Fruit fly (Drosophila melanogaster): Measurements from ENCODE around the gene Cht11.

The Cht11 gene

dm6 chrX:6849178-6849956, at the start of gene Cht11, which contains the start of gene CG4558:
TSS of gene Cht11 (minus strand) at chrX:6849517.
TSS of gene CG4558 (plus strand) at chrX:6849770.
- TF ChIP-seq CTCF (optimal IDR thresholded peaks at IDR 0.05) (no peak), CG8478 (optimal IDR thresholded peaks at IDR 0.05) (no peak)

- TF ChIP-seq CG8478 (optimal IDR thresholded peaks at IDR 0.05) (no peak), CTCF (optimal IDR thresholded peaks at IDR 0.05) (no peak)
Observed at dm6 chrX:6898147-6898546, 48.8 kb upstream of the Cht11 start.

dm6 chrX:6876343-6876742, 27.0 kb upstream of the Cht11 start:
- TF ChIP-seq CG8478 (optimal IDR thresholded peaks at IDR 0.05) (no peak), CTCF (optimal IDR thresholded peaks at IDR 0.05) (no peak)

dm6 chrX:6875773-6876172, 26.5 kb upstream of the Cht11 start:
- TF ChIP-seq CTCF (optimal IDR thresholded peaks at IDR 0.05), result no peak
- no peak for TF ChIP-seq CG8478 (optimal IDR thresholded peaks at IDR 0.05)

- TF ChIP-seq CTCF (optimal IDR thresholded peaks at IDR 0.05), result no peak
- no peak for TF ChIP-seq CG8478 (optimal IDR thresholded peaks at IDR 0.05)
Observed at dm6 chrX:6874918-6875454, 25.7 kb upstream of the Cht11 start.

dm6 chrX:6871746-6872145, 22.4 kb upstream of the Cht11 start:
- TF ChIP-seq CG8478 (optimal IDR thresholded peaks at IDR 0.05) (no peak), CTCF (optimal IDR thresholded peaks at IDR 0.05) (no peak)

dm6 chrX:6869770-6870404, 20.6 kb upstream of the Cht11 start:
- TF ChIP-seq CTCF (optimal IDR thresholded peaks at IDR 0.05) (no peak), CG8478 (optimal IDR thresholded peaks at IDR 0.05) (no peak)

- TF ChIP-seq CTCF (optimal IDR thresholded peaks at IDR 0.05), result no peak
- no peak for TF ChIP-seq CG8478 (optimal IDR thresholded peaks at IDR 0.05)
Observed at dm6 chrX:6868629-6869579, 19.6 kb upstream of the Cht11 start.

dm6 chrX:6868024-6868628, 18.8 kb upstream of the Cht11 start:
- TF ChIP-seq CG8478 (optimal IDR thresholded peaks at IDR 0.05), result no peak
- no peak for TF ChIP-seq CTCF (optimal IDR thresholded peaks at IDR 0.05)

- no peak for TF ChIP-seq CTCF (optimal IDR thresholded peaks at IDR 0.05)
- no peak for TF ChIP-seq CG8478 (optimal IDR thresholded peaks at IDR 0.05)
Observed at dm6 chrX:6867175-6868023, 18.1 kb upstream of the Cht11 start, which contains the start of gene CG14434. TSS of gene CG14434 (minus strand) at chrX:6867194.

dm6 chrX:6866764-6867163, 17.4 kb upstream of the Cht11 start:
- TF ChIP-seq CTCF (optimal IDR thresholded peaks at IDR 0.05) (no peak), CG8478 (optimal IDR thresholded peaks at IDR 0.05) (no peak)

dm6 chrX:6866040-6866439, 16.7 kb upstream of the Cht11 start:
- TF ChIP-seq CTCF (optimal IDR thresholded peaks at IDR 0.05) (no peak), CG8478 (optimal IDR thresholded peaks at IDR 0.05) (no peak)

dm6 chrX:6865039-6865438, 15.7 kb upstream of the Cht11 start:
- no peak for TF ChIP-seq CG8478 (optimal IDR thresholded peaks at IDR 0.05)
- TF ChIP-seq CTCF (optimal IDR thresholded peaks at IDR 0.05), result no peak

Measured in S2 (cell line).